Fruit fly (Drosophila melanogaster): Measurements from ENCODE around the gene Prp39.

- no peak for TF ChIP-seq CG7101 (tag; optimal IDR thresholded peaks at IDR 0.05)
- no peak for TF ChIP-seq CG11617 (GFP tag; optimal IDR thresholded peaks at IDR 0.05)
- TF ChIP-seq cnc (optimal IDR thresholded peaks at IDR 0.05) = no peak
- TF ChIP-seq toe (GFP tag; optimal IDR thresholded peaks at IDR 0.05) = no peak
- no peak for TF ChIP-seq bab1 (GFP tag; optimal IDR thresholded peaks at IDR 0.05)
- TF ChIP-seq CG12768 (GFP tag; optimal IDR thresholded peaks at IDR 0.05) = no peak
- no peak for TF ChIP-seq CG14711 (tag; optimal IDR thresholded peaks at IDR 0.05)
- TF ChIP-seq CG5204 (GFP tag; optimal IDR thresholded peaks at IDR 0.05) = no peak
- TF ChIP-seq Hr96 (GFP tag; optimal IDR thresholded peaks at IDR 0.05) = no peak
- no peak for TF ChIP-seq kay (GFP tag; ENCODE audit: borderline replicate concordance)
- no peak for TF ChIP-seq Mnt (GFP tag; optimal IDR thresholded peaks at IDR 0.05)
- no peak for TF ChIP-seq Clk (GFP tag; optimal IDR thresholded peaks at IDR 0.05)
- no peak for TF ChIP-seq cic (GFP tag; optimal IDR thresholded peaks at IDR 0.05)
Measured at dm6 chr3R:28845377-28845876, 33.5 kb downstream of the Prp39 start.

Measured in whole organism, adult.